Fruit fly (Drosophila melanogaster) whole organism, embryonic: Measurements from ENCODE around the gene beta4GalNAcTB.

Experiments used
- CG10366 ChIP-seq: fragments of 200-800 bp; sonication (Bioruptor generic); IDR thresholded peaks from 2 replicates; pipeline ENCODE4 v1.3.6; 2022; ENCODE audit warnings: missing biosample characterization, missing genetic modification characterization
- CG10654 ChIP-seq: fragments of 200-800 bp; sonication (Bioruptor generic); optimal IDR thresholded peaks from 2 replicates; lab custom pipeline; 2016; ENCODE audit warnings: missing biosample characterization, missing genetic modification characterization
- CG11093 ChIP-seq: fragments of 200-800 bp; sonication (Bioruptor generic); IDR thresholded peaks from 3 replicates; pipeline ENCODE4 v1.3.6; 2022; ENCODE audit warnings: missing biosample characterization, missing genetic modification characterization
- CG11398 ChIP-seq: fragments of 200-800 bp; sonication (Bioruptor generic); optimal IDR thresholded peaks from 2 replicates; lab custom pipeline; 2016; ENCODE audit warnings: missing biosample characterization, missing genetic modification characterization
- CG11723 ChIP-seq: fragments of 200-800 bp; sonication (Bioruptor generic); optimal IDR thresholded peaks from 2 replicates; lab custom pipeline; 2017; ENCODE audit warnings: missing biosample characterization, mild to moderate bottlenecking, missing genetic modification characterization
- CG12769 ChIP-seq: fragments of 200-800 bp; sonication (Bioruptor generic); optimal IDR thresholded peaks from 2 replicates; lab custom pipeline; 2019; ENCODE audit warnings: missing biosample characterization, mild to moderate bottlenecking, missing genetic modification characterization, moderate library complexity
- CG13775 ChIP-seq: fragments of 200-800 bp; sonication (Bioruptor generic); optimal IDR thresholded peaks from 3 replicates; lab custom pipeline; 2017; ENCODE audit warnings: missing biosample characterization, mild to moderate bottlenecking, missing genetic modification characterization
- CG15269 ChIP-seq: fragments of 200-800 bp; sonication (Bioruptor generic); optimal IDR thresholded peaks from 2 replicates; lab custom pipeline; 2018; ENCODE audit warnings: missing biosample characterization, mild to moderate bottlenecking, missing genetic modification characterization, moderate library complexity
- CG15696 ChIP-seq: fragments of 200-800 bp; sonication (Bioruptor generic); optimal IDR thresholded peaks from 2 replicates; lab custom pipeline; 2019; ENCODE audit warnings: missing biosample characterization, mild to moderate bottlenecking, missing genetic modification characterization, moderate library complexity
- CG17361 ChIP-seq: fragments of 200-800 bp; sonication (Bioruptor generic); IDR thresholded peaks from 3 replicates; pipeline ENCODE4 v1.3.6; 2022; ENCODE audit warnings: missing biosample characterization, missing genetic modification characterization
- CG17385 ChIP-seq: fragments of 200-800 bp; sonication (Bioruptor generic); optimal IDR thresholded peaks from 3 replicates; lab custom pipeline; 2018; ENCODE audit warnings: missing biosample characterization, mild to moderate bottlenecking, missing genetic modification characterization
- CG2678 ChIP-seq: fragments of 200-800 bp; sonication (Bioruptor generic); optimal IDR thresholded peaks from 3 replicates; lab custom pipeline; 2019; ENCODE audit warnings: missing biosample characterization, mild to moderate bottlenecking, missing genetic modification characterization, moderate library complexity
- CG30403 ChIP-seq: fragments of 200-800 bp; sonication (Bioruptor generic); optimal IDR thresholded peaks from 3 replicates; lab custom pipeline; 2016; ENCODE audit warnings: missing biosample characterization, missing genetic modification characterization
- CG31365 ChIP-seq: fragments of 200-800 bp; sonication (Bioruptor generic); optimal IDR thresholded peaks from 2 replicates; lab custom pipeline; 2018; ENCODE audit warnings: missing biosample characterization, mild to moderate bottlenecking, missing genetic modification characterization
- CG32767 ChIP-seq: fragments of 200-800 bp; sonication (Bioruptor generic); IDR thresholded peaks from 2 replicates; pipeline ENCODE4 v1.3.6; 2022; ENCODE audit warnings: missing biosample characterization, missing genetic modification characterization
- CG32772 ChIP-seq: fragments of 200-800 bp; sonication (Bioruptor generic); IDR thresholded peaks from 2 replicates; pipeline ENCODE4 v1.3.6; 2022; ENCODE audit warnings: missing biosample characterization, missing genetic modification characterization
- CG42726 ChIP-seq: fragments of 200-800 bp; sonication (Bioruptor generic); IDR thresholded peaks from 2 replicates; pipeline ENCODE4 v1.3.6; 2022; ENCODE audit warnings: missing biosample characterization, missing genetic modification characterization; ENCODE audit not compliant: partially characterized antibody
- CG7357 ChIP-seq: fragments of 200-800 bp; sonication (Bioruptor generic); IDR thresholded peaks from 3 replicates; pipeline ENCODE4 v1.3.6; 2022; ENCODE audit warnings: missing biosample characterization, missing genetic modification characterization
- CG7786 ChIP-seq: fragments of 200-800 bp; sonication (Bioruptor generic); optimal IDR thresholded peaks from 2 replicates; lab custom pipeline; 2016; ENCODE audit warnings: missing biosample characterization, missing genetic modification characterization
- Deaf1 ChIP-seq: fragments of 200-800 bp; optimal IDR thresholded peaks from 3 replicates; lab custom pipeline; 2019; ENCODE audit warnings: missing biosample characterization, mild to moderate bottlenecking, missing genetic modification characterization, moderate library complexity
- E2f1 ChIP-seq: fragments of 200-800 bp; sonication (Bioruptor generic); IDR thresholded peaks from 2 replicates; pipeline ENCODE4 v1.3.6; 2022; ENCODE audit warnings: missing biosample characterization, missing genetic modification characterization
- Hmr ChIP-seq: fragments of 200-800 bp; sonication (Bioruptor generic); optimal IDR thresholded peaks from 3 replicates; lab custom pipeline; 2017; ENCODE audit warnings: mild to moderate bottlenecking, missing biosample characterization, missing genetic modification reagents, missing genetic modification characterization
- Hmx ChIP-seq: fragments of 200-800 bp; sonication (Bioruptor generic); optimal IDR thresholded peaks from 2 replicates; lab custom pipeline; 2016; ENCODE audit warnings: missing biosample characterization, missing genetic modification characterization
- Hr51 ChIP-seq, 2 experiments: fragments of 200-800 bp; sonication (Bioruptor generic); optimal IDR thresholded peaks; 2 replicates in 1 of 2; 3 replicates in 1 of 2; lab custom pipeline; 2016 to 2018; ENCODE audit warnings: missing biosample characterization in 2 of 2, missing genetic modification characterization in 2 of 2, mild to moderate bottlenecking in 1 of 2, moderate library complexity in 1 of 2
- Meics ChIP-seq: fragments of 200-800 bp; sonication (Bioruptor generic); optimal IDR thresholded peaks from 2 replicates; lab custom pipeline; 2017; ENCODE audit warnings: missing biosample characterization, mild to moderate bottlenecking, missing genetic modification characterization
- Mrtf ChIP-seq: fragments of 200-800 bp; sonication (Bioruptor generic); IDR thresholded peaks from 3 replicates; pipeline ENCODE4 v1.3.6; 2022; ENCODE audit warnings: missing biosample characterization, missing genetic modification characterization
- NC2α ChIP-seq: fragments of 200-800 bp; sonication (Bioruptor generic); optimal IDR thresholded peaks from 2 replicates; lab custom pipeline; 2016; ENCODE audit warnings: missing biosample characterization, missing genetic modification characterization
- Poxn ChIP-seq: fragments of 200-800 bp; sonication (Bioruptor generic); IDR thresholded peaks from 2 replicates; pipeline ENCODE4 v1.3.6; 2022; ENCODE audit warnings: missing biosample characterization, missing genetic modification characterization
- Usf ChIP-seq: fragments of 200-800 bp; sonication (Bioruptor generic); optimal IDR thresholded peaks from 2 replicates; lab custom pipeline; 2017; ENCODE audit warnings: missing genotype, missing biosample characterization, missing genetic modification characterization
- al ChIP-seq: fragments of 200-800 bp; sonication (Bioruptor generic); IDR thresholded peaks from 2 replicates; pipeline ENCODE4 v1.3.6; 2022; ENCODE audit warnings: missing biosample characterization, missing genetic modification characterization
- crc ChIP-seq: fragments of 200-800 bp; sonication (Bioruptor generic); optimal IDR thresholded peaks from 2 replicates; lab custom pipeline; 2016; ENCODE audit warnings: missing biosample characterization, missing genetic modification characterization
- dan ChIP-seq: fragments of 200-800 bp; sonication (Bioruptor generic); IDR thresholded peaks from 2 replicates; pipeline ENCODE4 v1.3.6; 2022; ENCODE audit warnings: missing biosample characterization, missing genetic modification characterization
- exex ChIP-seq: fragments of 200-800 bp; sonication (Bioruptor generic); optimal IDR thresholded peaks from 4 replicates; lab custom pipeline; 2018; ENCODE audit warnings: missing biosample characterization, mild to moderate bottlenecking, missing genetic modification characterization, moderate library complexity
- gsb-n ChIP-seq: fragments of 200-800 bp; sonication (Bioruptor generic); optimal IDR thresholded peaks from 3 replicates; lab custom pipeline; 2018; ENCODE audit warnings: missing biosample characterization, mild to moderate bottlenecking, missing genetic modification characterization
- h ChIP-seq: fragments of >200 bp; optimal IDR thresholded peaks from 2 replicates; lab custom pipeline; 2017
- ind ChIP-seq: fragments of 200-800 bp; sonication (Bioruptor generic); optimal IDR thresholded peaks from 3 replicates; lab custom pipeline; 2016; ENCODE audit warnings: missing biosample characterization, missing genetic modification characterization
- inv ChIP-seq: fragments of 200-800 bp; sonication (Bioruptor generic); IDR thresholded peaks from 2 replicates; pipeline ENCODE4 v1.3.6; 2022; ENCODE audit warnings: missing biosample characterization, missing genetic modification characterization; ENCODE audit not compliant: partially characterized antibody
- jing ChIP-seq: fragments of 200-800 bp; sonication (Bioruptor generic); optimal IDR thresholded peaks from 2 replicates; lab custom pipeline; 2018; ENCODE audit warnings: missing biosample characterization, mild to moderate bottlenecking, missing genetic modification characterization
- luna ChIP-seq: fragments of 200-800 bp; sonication (Bioruptor generic); optimal IDR thresholded peaks from 2 replicates; lab custom pipeline; 2016; ENCODE audit warnings: missing biosample characterization, missing genetic modification characterization
- nau ChIP-seq: fragments of 200-800 bp; sonication (Bioruptor generic); optimal IDR thresholded peaks from 3 replicates; lab custom pipeline; 2017; ENCODE audit warnings: missing biosample characterization, mild to moderate bottlenecking, missing genetic modification characterization, missing genetic modification reagents
- nmo ChIP-seq: fragments of 200-800 bp; sonication (Bioruptor generic); optimal IDR thresholded peaks from 2 replicates; lab custom pipeline; 2018; ENCODE audit warnings: missing biosample characterization, mild to moderate bottlenecking, missing genetic modification characterization, moderate library complexity
- run ChIP-seq: fragments of 200-800 bp; sonication (Bioruptor generic); optimal IDR thresholded peaks from 3 replicates; lab custom pipeline; 2018; ENCODE audit warnings: missing biosample characterization, mild to moderate bottlenecking, missing genetic modification characterization
- seq ChIP-seq: fragments of 200-800 bp; sonication (Bioruptor generic); IDR thresholded peaks from 2 replicates; pipeline ENCODE4 v1.3.6; 2022; ENCODE audit warnings: missing biosample characterization, missing genetic modification characterization
- slbo ChIP-seq: fragments of 200-800 bp; sonication (Bioruptor generic); IDR thresholded peaks from 2 replicates; pipeline ENCODE4 v1.3.6; 2022; ENCODE audit warnings: missing biosample characterization, missing genetic modification characterization
- so ChIP-seq: fragments of 200-800 bp; sonication (Bioruptor generic); IDR thresholded peaks from 3 replicates; pipeline ENCODE4 v1.3.6; 2022; ENCODE audit warnings: missing biosample characterization, missing genetic modification characterization
- sob ChIP-seq: fragments of 200-800 bp; sonication (Bioruptor generic); IDR thresholded peaks from 2 replicates; pipeline ENCODE4 v1.3.6; 2022; ENCODE audit warnings: missing biosample characterization, missing genetic modification characterization
- tll ChIP-seq, 2 experiments: fragments of 200-800 bp in 1 of 2; fragments of >200 bp in 1 of 2; sonication (Bioruptor generic) in 1 of 2; optimal IDR thresholded peaks; 2 replicates each; lab custom pipeline; 2017 to 2019; ENCODE audit warnings: missing biosample characterization in 2 of 2, missing genetic modification characterization in 2 of 2, mild to moderate bottlenecking in 1 of 2, moderate library complexity in 1 of 2
- tx ChIP-seq: fragments of 200-800 bp; sonication (Bioruptor generic); optimal IDR thresholded peaks from 2 replicates; lab custom pipeline; 2016; ENCODE audit warnings: missing biosample characterization, missing genetic modification characterization
- unpg ChIP-seq: fragments of 200-800 bp; sonication (Bioruptor generic); optimal IDR thresholded peaks from 3 replicates; lab custom pipeline; 2018; ENCODE audit warnings: missing biosample characterization, mild to moderate bottlenecking, missing genetic modification characterization, moderate library complexity

Gene beta4GalNAcTB

dm6 chr3R:29068430-29069207 is 34.8 kb upstream of the beta4GalNAcTB start (continued):
- TF ChIP-seq slbo (GFP tag; lab: Robert Waterston, UW), result peak; percentile 66
- TF ChIP-seq CG15269 (tag; lab: Kevin White, UChicago), result peak; percentile 49
- TF ChIP-seq CG11093 (GFP tag; lab: Robert Waterston, UW), result 0 out of 3 replicates have a peak, but pooled peaks have one; percentile 15
- TF ChIP-seq unpg (GFP tag; lab: Kevin White, UChicago), result peak; percentile 16
- TF ChIP-seq CG12769, result peak; percentile 80
- no peak for TF ChIP-seq al (GFP tag; lab: Robert Waterston, UW)
- no peak for TF ChIP-seq dan
- peak; percentile 15 for TF ChIP-seq CG10654
- peak; percentile 14 for TF ChIP-seq exex (tag; lab: Kevin White, UChicago)
- peak; percentile 21; the same call in 1 of the 2 replicates for TF ChIP-seq CG10366 (GFP tag; lab: Robert Waterston, UW)
- peak; percentile 66 for TF ChIP-seq Hmr (GFP tag; lab: Kevin White, UChicago)
- TF ChIP-seq Usf (GFP tag; lab: Kevin White, UChicago), result no peak
- peak; percentile 29; the same call in 1 of the 3 replicates for TF ChIP-seq CG7357 (GFP tag; lab: Robert Waterston, UW)
- TF ChIP-seq so (GFP tag; lab: Robert Waterston, UW), result peak; percentile 50; the same call in 1 of the 3 replicates
- TF ChIP-seq jing (GFP tag; lab: Kevin White, UChicago), result no peak
- TF ChIP-seq crc (GFP tag; lab: Kevin White, UChicago), result peak; percentile 13
- peak; percentile 31 for TF ChIP-seq CG13775 (GFP tag; lab: Kevin White, UChicago)
- no peak for TF ChIP-seq CG17385 (GFP tag; lab: Kevin White, UChicago)
- peak; percentile 43 for TF ChIP-seq CG32772
- TF ChIP-seq Hr51 (GFP tag; optimal IDR thresholded peaks at IDR 0.05; lab: Kevin White, UChicago), result peak in 1 of 2 experiments; percentile 47
- peak; percentile 0 for TF ChIP-seq nau (GFP tag; lab: Kevin White, UChicago)
- TF ChIP-seq CG17361 (GFP tag; lab: Robert Waterston, UW), result peak; percentile 32; the same call in 1 of the 3 replicates
- TF ChIP-seq CG2678 (tag; lab: Kevin White, UChicago), result peak; percentile 71
- TF ChIP-seq Hmx (GFP tag; lab: Kevin White, UChicago), result no peak
- TF ChIP-seq Poxn (GFP tag; lab: Robert Waterston, UW), result no peak
- no peak for TF ChIP-seq CG32767 (GFP tag; lab: Robert Waterston, UW)
- peak; percentile 33 for TF ChIP-seq ind (GFP tag; lab: Kevin White, UChicago)
- no peak for TF ChIP-seq luna
- TF ChIP-seq nmo (GFP tag; lab: Kevin White, UChicago), result peak; percentile 27
- no peak for TF ChIP-seq NC2α (GFP tag; lab: Kevin White, UChicago)
- no peak for TF ChIP-seq CG42726 (GFP tag; lab: Robert Waterston, UW)
- no peak for TF ChIP-seq run (tag; lab: Kevin White, UChicago)
- no peak for TF ChIP-seq Mrtf (GFP tag; lab: Robert Waterston, UW)
- TF ChIP-seq tx (GFP tag; lab: Kevin White, UChicago), result peak; percentile 29
- TF ChIP-seq E2f1 (GFP tag; lab: Robert Waterston, UW), result 0 out of 2 replicates have a peak, but pooled peaks have one; percentile 17
- peak; percentile 46 for TF ChIP-seq Meics (GFP tag; lab: Kevin White, UChicago)
- TF ChIP-seq Deaf1 (tag; lab: Kevin White, UChicago), result no peak
- TF ChIP-seq gsb-n (tag; lab: Kevin White, UChicago), result no peak
- TF ChIP-seq seq (GFP tag; lab: Robert Waterston, UW), result no peak
- TF ChIP-seq CG30403 (GFP tag; lab: Kevin White, UChicago), result peak; percentile 34
- TF ChIP-seq CG7786 (GFP tag; lab: Kevin White, UChicago), result no peak
- TF ChIP-seq sob (GFP tag; lab: Robert Waterston, UW), result peak; percentile 49
- TF ChIP-seq CG15696 (tag; lab: Kevin White, UChicago), result peak; percentile 6
- TF ChIP-seq tll (GFP tag; optimal IDR thresholded peaks at IDR 0.05; lab: Kevin White, UChicago), result no peak
- TF ChIP-seq h (lab: Kevin White, UChicago), result no peak
- TF ChIP-seq CG11723 (GFP tag; lab: Kevin White, UChicago), result no peak
- peak; percentile 18 for TF ChIP-seq CG31365 (tag; lab: Kevin White, UChicago)
- TF ChIP-seq inv (GFP tag; lab: Robert Waterston, UW), result no peak
- TF ChIP-seq CG11398 (GFP tag; lab: Kevin White, UChicago), result peak; percentile 35
